Worm (Caenorhabditis elegans) whole organism, midembryonic: ENCODE measurements around the gene C23H3.9.

Source experiments
- T22C8.4 ChIP-seq: fragments of 200-800 bp; sonication (Bioruptor generic); IDR thresholded peaks from 2 replicates; pipeline ENCODE4 v1.3.6; 2022; ENCODE audit warnings: missing genetic modification characterization, missing compliant biosample characterization
- flt-1 ChIP-seq: fragments of 200-800 bp; sonication (Bioruptor generic); IDR thresholded peaks from 2 replicates; pipeline ENCODE4 v1.3.6; 2022; ENCODE audit warnings: missing genetic modification characterization, missing compliant biosample characterization
- med-1 ChIP-seq: sonication (generic microtip); optimal IDR thresholded peaks from 2 replicates; lab custom pipeline; 2017; ENCODE audit warnings: missing genetic modification characterization, mild to moderate bottlenecking, missing compliant biosample characterization, antibody characterized with exemption, missing genetic modification reagents; ENCODE audit not compliant: insufficient read depth
- tab-1 ChIP-seq: fragments of 200-800 bp; sonication (Bioruptor generic); IDR thresholded peaks from 2 replicates; pipeline ENCODE4 v1.3.6; 2022; ENCODE audit warnings: missing genetic modification characterization, missing compliant biosample characterization
- ztf-23 ChIP-seq: fragments of 200-800 bp; sonication (Bioruptor generic); IDR thresholded peaks from 2 replicates; pipeline ENCODE4 v1.3.6; 2022; ENCODE audit warnings: missing genetic modification reagents, missing genetic modification characterization, missing compliant biosample characterization
- ztf-29 ChIP-seq: fragments of 200-800 bp; sonication (Bioruptor generic); IDR thresholded peaks from 2 replicates; pipeline ENCODE4 v1.3.6; 2022; ENCODE audit warnings: missing genetic modification reagents, missing genetic modification characterization, missing compliant biosample characterization

- TF ChIP-seq ztf-23 (GFP tag; lab: Robert Waterston, UW) (no peak), T22C8.4 (GFP tag; lab: Robert Waterston, UW) (no peak), flt-1 (GFP tag; lab: Robert Waterston, UW) (no peak), ztf-29 (no peak), tab-1 (GFP tag; lab: Robert Waterston, UW) (no peak), med-1 (GFP tag; lab: Kevin White, UChicago) (no peak)
Measured at ce11 chrII:95177-95576, 16.1 kb upstream of the C23H3.9 start, which contains the start of gene C50D2.7.
